Worm (Caenorhabditis elegans) whole organism, young adult: ENCODE results near the gene Y22D7AL.11.

Source experiments
- C06A6.2 ChIP-seq: fragments of 200-800 bp; sonication (Bioruptor generic); conservative IDR thresholded peaks from 2 replicates; pipeline ENCODE4 v1.3.6; 2022; ENCODE audit warnings: missing genetic modification characterization, missing compliant biosample characterization
- D2030.7 ChIP-seq: fragments of 200-800 bp; sonication (Bioruptor generic); IDR thresholded peaks from 2 replicates; pipeline ENCODE4 v1.3.6; 2022; ENCODE audit warnings: missing genetic modification reagents, missing genetic modification characterization, missing compliant biosample characterization
- F39B2.1 ChIP-seq: fragments of 200-800 bp; sonication (Bioruptor generic); IDR thresholded peaks from 2 replicates; pipeline ENCODE4 v1.3.6; 2022; ENCODE audit warnings: missing genetic modification reagents, missing genetic modification characterization, missing compliant biosample characterization
- F49E8.2 ChIP-seq: sonication (generic microtip); optimal IDR thresholded peaks from 3 replicates; lab custom pipeline; 2017; ENCODE audit warnings: missing genetic modification characterization, mild to moderate bottlenecking, missing compliant biosample characterization, antibody characterized with exemption, moderate library complexity; ENCODE audit not compliant: insufficient read depth
- Y53G8AR.9 ChIP-seq: fragments of 200-800 bp; sonication (Bioruptor generic); conservative IDR thresholded peaks from 2 replicates; pipeline ENCODE4 v1.3.6; 2022; ENCODE audit warnings: missing genetic modification reagents, missing genetic modification characterization, missing compliant biosample characterization
- Y56A3A.18 ChIP-seq: fragments of 200-800 bp; sonication (Bioruptor generic); IDR thresholded peaks from 2 replicates; pipeline ENCODE4 v1.3.6; 2022; ENCODE audit warnings: missing genetic modification reagents, missing genetic modification characterization, missing compliant biosample characterization
- akir-1 ChIP-seq: fragments of 200-800 bp; sonication (Bioruptor generic); optimal IDR thresholded peaks from 2 replicates; lab custom pipeline; 2018; ENCODE audit warnings: mild to moderate bottlenecking, missing genetic modification characterization, moderate library complexity, missing compliant biosample characterization
- ama-1 ChIP-seq, 3 experiments: fragments of 150-350 bp in 1 of 3; sonication (generic microtip) in 2 of 3; optimal IDR thresholded peaks; 2 replicates each; lab custom pipeline; 2014 to 2018; ENCODE audit warnings: missing biosample characterization in 2 of 3, missing genetic modification characterization in 2 of 3, missing genetic modification reagents in 2 of 3
- aptf-3 ChIP-seq: fragments of 200-800 bp; sonication (Bioruptor generic); IDR thresholded peaks from 2 replicates; pipeline ENCODE4 v1.3.6; 2022; ENCODE audit warnings: missing genetic modification characterization, missing compliant biosample characterization
- atf-7 ChIP-seq: sonication (generic microtip); optimal IDR thresholded peaks from 2 replicates; lab custom pipeline; 2017; ENCODE audit warnings: mild to moderate bottlenecking, missing genetic modification characterization, missing compliant biosample characterization
- attf-3 ChIP-seq: fragments of 200-800 bp; sonication (Bioruptor generic); conservative IDR thresholded peaks from 2 replicates; pipeline ENCODE4 v1.3.6; 2022; ENCODE audit warnings: missing genetic modification reagents, missing genetic modification characterization, missing compliant biosample characterization
- bed-1 ChIP-seq: fragments of 200-800 bp; sonication (Bioruptor generic); IDR thresholded peaks from 2 replicates; pipeline ENCODE4 v1.3.6; 2022; ENCODE audit warnings: missing genetic modification reagents, missing genetic modification characterization, missing compliant biosample characterization
- bed-2 ChIP-seq: fragments of 200-800 bp; sonication (Bioruptor generic); IDR thresholded peaks from 2 replicates; pipeline ENCODE4 v1.3.6; 2022; ENCODE audit warnings: missing genetic modification reagents, missing genetic modification characterization, missing compliant biosample characterization
- ccch-3 ChIP-seq: fragments of 200-800 bp; sonication (Bioruptor generic); optimal IDR thresholded peaks from 2 replicates; lab custom pipeline; 2018; ENCODE audit warnings: mild to moderate bottlenecking, missing genetic modification characterization, missing compliant biosample characterization
- ceh-100 ChIP-seq: fragments of 200-800 bp; sonication (Bioruptor generic); IDR thresholded peaks from 2 replicates; pipeline ENCODE4 v1.3.6; 2022; ENCODE audit warnings: missing genetic modification reagents, missing genetic modification characterization, missing compliant biosample characterization
- ceh-27 ChIP-seq: fragments of 200-800 bp; sonication (Bioruptor generic); optimal IDR thresholded peaks from 2 replicates; lab custom pipeline; 2018; ENCODE audit warnings: mild to moderate bottlenecking, missing genetic modification characterization, moderate library complexity, missing compliant biosample characterization
- ceh-58 ChIP-seq: fragments of 200-800 bp; sonication (Bioruptor generic); IDR thresholded peaks from 2 replicates; pipeline ENCODE4 v1.3.6; 2022; ENCODE audit warnings: missing genetic modification characterization, missing compliant biosample characterization
- ceh-79 ChIP-seq: sonication (generic microtip); optimal IDR thresholded peaks from 2 replicates; lab custom pipeline; 2017; ENCODE audit warnings: mild to moderate bottlenecking, missing genetic modification characterization, missing compliant biosample characterization
- ceh-91 ChIP-seq: fragments of 200-800 bp; sonication (Bioruptor generic); IDR thresholded peaks from 2 replicates; pipeline ENCODE4 v1.3.6; 2022; ENCODE audit warnings: missing genetic modification reagents, missing genetic modification characterization, missing compliant biosample characterization
- chd-7 ChIP-seq: sonication (generic microtip); optimal IDR thresholded peaks from 2 replicates; lab custom pipeline; 2016; ENCODE audit warnings: mild to moderate bottlenecking, missing genetic modification characterization, moderate library complexity, missing compliant biosample characterization
- dox-1 ChIP-seq: fragments of 200-800 bp; sonication (Bioruptor generic); IDR thresholded peaks from 2 replicates; pipeline ENCODE4 v1.3.6; 2022; ENCODE audit warnings: missing genetic modification reagents, missing genetic modification characterization, missing compliant biosample characterization
- dpff-1 ChIP-seq: sonication (generic microtip); optimal IDR thresholded peaks from 2 replicates; lab custom pipeline; 2017; ENCODE audit warnings: mild to moderate bottlenecking, missing genetic modification characterization, missing compliant biosample characterization
- efl-1 ChIP-seq: fragments of 150-350 bp; optimal IDR thresholded peaks from 2 replicates; lab custom pipeline; 2014; ENCODE audit warnings: missing biosample characterization, missing genetic modification reagents, missing genetic modification characterization
- egl-44 ChIP-seq: fragments of 200-800 bp; sonication (Bioruptor generic); IDR thresholded peaks from 2 replicates; pipeline ENCODE4 v1.3.6; 2022; ENCODE audit warnings: missing genetic modification reagents, missing genetic modification characterization, missing compliant biosample characterization
- egrh-3 ChIP-seq: fragments of 200-800 bp; sonication (Bioruptor generic); IDR thresholded peaks from 2 replicates; pipeline ENCODE4 v1.3.6; 2022; ENCODE audit warnings: missing genetic modification reagents, missing genetic modification characterization, missing compliant biosample characterization
- gei-17 ChIP-seq: fragments of 200-800 bp; sonication (Bioruptor generic); optimal IDR thresholded peaks from 2 replicates; lab custom pipeline; 2018; ENCODE audit warnings: mild to moderate bottlenecking, missing genetic modification characterization, missing compliant biosample characterization
- hlh-12 ChIP-seq: sonication (generic microtip); optimal IDR thresholded peaks from 2 replicates; lab custom pipeline; 2016; ENCODE audit warnings: missing genetic modification characterization, missing compliant biosample characterization
- hlh-26 ChIP-seq: fragments of 200-800 bp; sonication (Bioruptor generic); conservative IDR thresholded peaks from 2 replicates; pipeline ENCODE4 v1.3.6; 2022; ENCODE audit warnings: missing genetic modification reagents, missing genetic modification characterization, missing compliant biosample characterization
- hmg-20 ChIP-seq: fragments of 200-800 bp; sonication (Bioruptor generic); IDR thresholded peaks from 2 replicates; pipeline ENCODE4 v1.3.6; 2022; ENCODE audit warnings: missing genetic modification reagents, missing genetic modification characterization, missing compliant biosample characterization
- lag-1 ChIP-seq: fragments of 200-800 bp; sonication (Bioruptor generic); IDR thresholded peaks from 2 replicates; pipeline ENCODE4 v1.3.6; 2022; ENCODE audit warnings: missing genetic modification reagents, missing genetic modification characterization, missing compliant biosample characterization
- let-607 ChIP-seq, 2 experiments: fragments of 200-800 bp in 1 of 2; sonication (Bioruptor generic) in 1 of 2; sonication (generic microtip) in 1 of 2; optimal IDR thresholded peaks; 2 replicates each; lab custom pipeline; 2016 to 2018; ENCODE audit warnings: mild to moderate bottlenecking in 2 of 2, missing compliant biosample characterization in 2 of 2, missing genetic modification characterization in 2 of 2, moderate library complexity in 2 of 2, missing genotype in 1 of 2
- lin-26 ChIP-seq: fragments of 200-800 bp; sonication (Bioruptor generic); IDR thresholded peaks from 2 replicates; pipeline ENCODE4 v1.3.6; 2022; ENCODE audit warnings: missing genetic modification reagents, missing genetic modification characterization, missing compliant biosample characterization
- lin-40 ChIP-seq: sonication (generic microtip); optimal IDR thresholded peaks from 2 replicates; lab custom pipeline; 2016; ENCODE audit warnings: missing genetic modification characterization, mild to moderate bottlenecking, missing compliant biosample characterization, missing genotype, missing genetic modification reagents
- lin-54 ChIP-seq: fragments of 200-800 bp; sonication (Bioruptor generic); optimal IDR thresholded peaks from 2 replicates; lab custom pipeline; 2018; ENCODE audit warnings: mild to moderate bottlenecking, missing genetic modification characterization, missing compliant biosample characterization
- madf-10 ChIP-seq: sonication (generic microtip); optimal IDR thresholded peaks from 2 replicates; lab custom pipeline; 2016; ENCODE audit warnings: mild to moderate bottlenecking, missing genetic modification characterization, missing compliant biosample characterization
- mel-28 ChIP-seq: sonication (generic microtip); optimal IDR thresholded peaks from 2 replicates; lab custom pipeline; 2016; ENCODE audit warnings: borderline replicate concordance, mild to moderate bottlenecking, missing genetic modification characterization, missing compliant biosample characterization
- mes-4 ChIP-seq: sonication (generic microtip); optimal IDR thresholded peaks from 2 replicates; lab custom pipeline; 2016; ENCODE audit warnings: missing genotype, missing genetic modification characterization, missing compliant biosample characterization
- nfya-2 ChIP-seq: fragments of 200-800 bp; sonication (Bioruptor generic); IDR thresholded peaks from 2 replicates; pipeline ENCODE4 v1.3.6; 2022; ENCODE audit warnings: missing genetic modification reagents, missing genetic modification characterization, missing compliant biosample characterization
- nhr-120 ChIP-seq: fragments of 200-800 bp; sonication (Bioruptor generic); IDR thresholded peaks from 2 replicates; pipeline ENCODE4 v1.3.6; 2022; ENCODE audit warnings: missing genetic modification characterization, missing compliant biosample characterization
- nhr-80 ChIP-seq: sonication (generic microtip); optimal IDR thresholded peaks from 2 replicates; lab custom pipeline; 2016; ENCODE audit warnings: missing genetic modification characterization, missing compliant biosample characterization
- repo-1 ChIP-seq: sonication (generic microtip); optimal IDR thresholded peaks from 2 replicates; lab custom pipeline; 2017; ENCODE audit warnings: mild to moderate bottlenecking, missing genetic modification characterization, missing compliant biosample characterization
- somi-1 ChIP-seq: fragments of 200-800 bp; sonication (Bioruptor generic); optimal IDR thresholded peaks from 2 replicates; lab custom pipeline; 2018; ENCODE audit warnings: mild to moderate bottlenecking, missing genetic modification characterization, missing compliant biosample characterization
- tbp1 ChIP-seq: fragments of 200-800 bp; sonication (Bioruptor generic); optimal IDR thresholded peaks from 2 replicates; lab custom pipeline; 2018; ENCODE audit warnings: mild to moderate bottlenecking, missing genetic modification characterization, missing compliant biosample characterization
- tbx-9 ChIP-seq: sonication (generic microtip); optimal IDR thresholded peaks from 2 replicates; lab custom pipeline; 2016; ENCODE audit warnings: borderline replicate concordance, missing genetic modification characterization, inconsistent platforms, missing compliant biosample characterization
- tlf-1 ChIP-seq: fragments of 200-800 bp; sonication (Bioruptor generic); optimal IDR thresholded peaks from 2 replicates; lab custom pipeline; 2018; ENCODE audit warnings: mild to moderate bottlenecking, missing genetic modification characterization, missing compliant biosample characterization
- unc-130 ChIP-seq: sonication (generic microtip); optimal IDR thresholded peaks from 2 replicates; lab custom pipeline; 2016; ENCODE audit warnings: missing genetic modification reagents, missing genetic modification characterization, missing compliant biosample characterization
- unc-62 ChIP-seq: fragments of 150-350 bp; optimal IDR thresholded peaks from 2 replicates; lab custom pipeline; 2014; ENCODE audit warnings: missing biosample characterization, missing genetic modification reagents, missing genetic modification characterization
- zim-3 ChIP-seq: sonication (generic microtip); optimal IDR thresholded peaks from 2 replicates; lab custom pipeline; 2017; ENCODE audit warnings: mild to moderate bottlenecking, missing genetic modification characterization, moderate library complexity, missing compliant biosample characterization
- ztf-18 ChIP-seq: sonication (generic microtip); optimal IDR thresholded peaks from 2 replicates; lab custom pipeline; 2016; ENCODE audit warnings: missing genotype, mild to moderate bottlenecking, missing genetic modification characterization, missing compliant biosample characterization
- ztf-28 ChIP-seq: fragments of 200-800 bp; sonication (Bioruptor generic); IDR thresholded peaks from 2 replicates; pipeline ENCODE4 v1.3.6; 2022; ENCODE audit warnings: missing genetic modification reagents, missing genetic modification characterization, missing compliant biosample characterization

Y22D7AL.11 gene

ce11 chrIII:1598927-1599326 lies 35.2 kb downstream of the Y22D7AL.11 start:
- peak; percentile 42 for TF ChIP-seq repo-1 (tag; lab: Kevin White, UChicago)
- TF ChIP-seq mes-4 (tag; lab: Kevin White, UChicago) = no peak
- peak; percentile 34 for TF ChIP-seq ztf-18 (tag; lab: Kevin White, UChicago)
- no peak for TF ChIP-seq ccch-3 (GFP tag; lab: Kevin White, UChicago)
- no peak for TF ChIP-seq hmg-20 (GFP tag; lab: Robert Waterston, UW)
- no peak for TF ChIP-seq lin-40
- no peak for TF ChIP-seq F49E8.2 (tag; lab: Kevin White, UChicago)
- 0 out of 2 replicates have a peak, but pooled peaks have one; percentile 55 for TF ChIP-seq Y53G8AR.9 (GFP tag; lab: Robert Waterston, UW)
- no peak for TF ChIP-seq mel-28 (tag; lab: Kevin White, UChicago)
- no peak for TF ChIP-seq gei-17 (GFP tag; lab: Kevin White, UChicago)
- TF ChIP-seq let-607 (tag; optimal IDR thresholded peaks at IDR 0.05; lab: Kevin White, UChicago) = no peak
- TF ChIP-seq egrh-3 (GFP tag; lab: Robert Waterston, UW) = no peak
- no peak for TF ChIP-seq tbx-9 (tag; lab: Kevin White, UChicago)
- TF ChIP-seq dpff-1 = no peak
- TF ChIP-seq zim-3 (tag; lab: Kevin White, UChicago) = no peak
- peak; percentile 61 for TF ChIP-seq D2030.7 (GFP tag; lab: Robert Waterston, UW)
- no peak for TF ChIP-seq C06A6.2
- no peak for TF ChIP-seq ceh-100 (GFP tag; lab: Robert Waterston, UW)
- TF ChIP-seq somi-1 (GFP tag; lab: Kevin White, UChicago) = no peak
- no peak for TF ChIP-seq hlh-12 (tag; lab: Kevin White, UChicago)
- TF ChIP-seq akir-1 (GFP tag; lab: Kevin White, UChicago) = no peak
- TF ChIP-seq madf-10 (tag; lab: Kevin White, UChicago) = no peak
- TF ChIP-seq nhr-120 = no peak
- TF ChIP-seq tlf-1 = no peak
- 0 out of 2 replicates have a peak, but pooled peaks have one; percentile 49 for TF ChIP-seq egl-44 (GFP tag; lab: Robert Waterston, UW)
- TF ChIP-seq ceh-79 (tag; lab: Kevin White, UChicago) = no peak
- TF ChIP-seq atf-7 (tag; lab: Kevin White, UChicago) = no peak
- no peak for TF ChIP-seq ceh-91 (GFP tag; lab: Robert Waterston, UW)
- no peak for TF ChIP-seq dox-1
- TF ChIP-seq attf-3 (GFP tag; lab: Robert Waterston, UW) = no peak
- no peak for TF ChIP-seq unc-130
- TF ChIP-seq ceh-58 = no peak
- TF ChIP-seq chd-7 (tag; lab: Kevin White, UChicago) = no peak
- no peak for TF ChIP-seq nhr-80
- no peak for TF ChIP-seq nfya-2 (GFP tag; lab: Robert Waterston, UW)
- no peak for TF ChIP-seq aptf-3 (GFP tag; lab: Robert Waterston, UW)
- peak; percentile 95 for TF ChIP-seq tbp1 (GFP tag; lab: Kevin White, UChicago)
- no peak for TF ChIP-seq hlh-26
- no peak for TF ChIP-seq bed-2 (GFP tag; lab: Robert Waterston, UW)
- no peak for TF ChIP-seq lag-1 (GFP tag; lab: Robert Waterston, UW)
- peak; percentile 92 for TF ChIP-seq lin-26 (GFP tag; lab: Robert Waterston, UW)
- no peak for TF ChIP-seq unc-62 (GFP tag; lab: Kevin White, UChicago)
- 0 out of 2 replicates have a peak, but pooled peaks have one; percentile 21 for TF ChIP-seq Y56A3A.18 (GFP tag; lab: Robert Waterston, UW)
- TF ChIP-seq bed-1 (GFP tag; lab: Robert Waterston, UW) = no peak
- no peak for TF ChIP-seq ztf-28 (GFP tag; lab: Robert Waterston, UW)
- TF ChIP-seq ama-1 (optimal IDR thresholded peaks at IDR 0.05; lab: Kevin White, UChicago) = no peak
- TF ChIP-seq ama-1 (GFP tag; optimal IDR thresholded peaks at IDR 0.05; lab: Kevin White, UChicago) = peak; percentile 28 to 42
- peak; percentile 52 for TF ChIP-seq lin-54 (GFP tag; lab: Kevin White, UChicago)
- peak; percentile 4 for TF ChIP-seq efl-1 (GFP tag; lab: Kevin White, UChicago)
- TF ChIP-seq F39B2.1 (GFP tag; lab: Robert Waterston, UW) = no peak
- no peak for TF ChIP-seq ceh-27
